Worm (Caenorhabditis elegans) whole organism, L2 larva: Measurements from ENCODE around the gene C14C10.2.
A peak's percentile ranks its signal among the peaks of the same experiment; 100 is the strongest.

Experiments used
- C34F6.9 ChIP-seq: fragments of 150-350 bp; optimal IDR thresholded peaks from 2 replicates; lab custom pipeline; 2014; ENCODE audit warnings: missing biosample characterization, missing genetic modification characterization
- R02D3.7 ChIP-seq: fragments of 150-350 bp; optimal IDR thresholded peaks from 2 replicates; lab custom pipeline; 2014; ENCODE audit warnings: missing biosample characterization, missing genetic modification characterization
- Y55F3AM.14 ChIP-seq: fragments of 200-800 bp; sonication (Bioruptor generic); optimal IDR thresholded peaks from 2 replicates; lab custom pipeline; 2018; ENCODE audit warnings: mild to moderate bottlenecking, missing genetic modification characterization, missing compliant biosample characterization
- ZK546.5 ChIP-seq: sonication (generic microtip); optimal IDR thresholded peaks from 2 replicates; lab custom pipeline; 2017; ENCODE audit warnings: missing biosample characterization, missing genetic modification characterization
- aly-2 ChIP-seq: fragments of 150-350 bp; optimal IDR thresholded peaks from 2 replicates; lab custom pipeline; 2014; ENCODE audit warnings: missing biosample characterization, missing genetic modification characterization
- ama-1 ChIP-seq: fragments of 150-350 bp; optimal IDR thresholded peaks from 2 replicates; lab custom pipeline; 2018; ENCODE audit warnings: inconsistent platforms
- blmp-1 ChIP-seq: sonication (generic microtip); optimal IDR thresholded peaks from 2 replicates; lab custom pipeline; 2017; ENCODE audit warnings: missing genetic modification characterization, mild to moderate bottlenecking, missing compliant biosample characterization, antibody characterized with exemption, moderate library complexity; ENCODE audit not compliant: insufficient read depth
- ceh-16 ChIP-seq: fragments of 150-350 bp; optimal IDR thresholded peaks from 2 replicates; lab custom pipeline; 2014; ENCODE audit warnings: missing biosample characterization, missing genetic modification characterization
- ceh-82 ChIP-seq: fragments of 150-350 bp; optimal IDR thresholded peaks from 2 replicates; lab custom pipeline; 2014; ENCODE audit warnings: missing biosample characterization, missing genetic modification characterization
- crh-2 ChIP-seq: sonication (generic microtip); optimal IDR thresholded peaks from 2 replicates; lab custom pipeline; 2017; ENCODE audit warnings: missing biosample characterization, missing genetic modification characterization
- dmd-4 ChIP-seq: sonication (generic microtip); optimal IDR thresholded peaks from 2 replicates; lab custom pipeline; 2017; ENCODE audit warnings: missing biosample characterization, missing genetic modification characterization
- egl-27 ChIP-seq: sonication (generic microtip); optimal IDR thresholded peaks from 3 replicates; lab custom pipeline; 2017; ENCODE audit warnings: missing biosample characterization, missing genetic modification reagents, missing genetic modification characterization
- elt-3 ChIP-seq: sonication (generic microtip); optimal IDR thresholded peaks from 2 replicates; lab custom pipeline; 2017; ENCODE audit warnings: missing biosample characterization, missing genetic modification characterization
- fos-1 ChIP-seq: fragments of 150-350 bp; optimal IDR thresholded peaks from 2 replicates; lab custom pipeline; 2014; ENCODE audit warnings: missing biosample characterization, missing genetic modification characterization
- gmeb-1 ChIP-seq: fragments of 150-350 bp; optimal IDR thresholded peaks from 2 replicates; lab custom pipeline; 2014; ENCODE audit warnings: missing biosample characterization, missing genetic modification characterization
- lin-13 ChIP-seq: fragments of 150-350 bp; optimal IDR thresholded peaks from 2 replicates; lab custom pipeline; 2014; ENCODE audit warnings: missing biosample characterization, missing genetic modification reagents, missing genetic modification characterization
- lsy-2 ChIP-seq, 2 experiments: fragments of 150-350 bp in 1 of 2; sonication (generic microtip) in 1 of 2; optimal IDR thresholded peaks; 2 replicates each; lab custom pipeline; 2014 to 2017; ENCODE audit warnings: missing biosample characterization in 2 of 2, missing genetic modification characterization in 2 of 2
- mab-5 ChIP-seq: fragments of 150-350 bp; optimal IDR thresholded peaks from 2 replicates; lab custom pipeline; 2014; ENCODE audit warnings: missing biosample characterization, missing genetic modification characterization
- mdl-1 ChIP-seq, 2 experiments: fragments of 150-350 bp in 1 of 2; sonication (generic microtip) in 1 of 2; optimal IDR thresholded peaks; 2 replicates each; lab custom pipeline; 2017; ENCODE audit warnings: missing biosample characterization in 2 of 2, missing genetic modification characterization in 2 of 2
- nhr-10 ChIP-seq: sonication (generic microtip); optimal IDR thresholded peaks from 2 replicates; lab custom pipeline; 2017; ENCODE audit warnings: missing biosample characterization, missing genetic modification characterization
- nhr-11 ChIP-seq: fragments of 150-350 bp; optimal IDR thresholded peaks from 2 replicates; lab custom pipeline; 2014; ENCODE audit warnings: missing biosample characterization, missing genetic modification characterization
- nhr-12 ChIP-seq: fragments of 150-350 bp; optimal IDR thresholded peaks from 2 replicates; lab custom pipeline; 2014; ENCODE audit warnings: missing biosample characterization, missing genetic modification characterization
- nhr-129 ChIP-seq: fragments of 150-350 bp; optimal IDR thresholded peaks from 2 replicates; lab custom pipeline; 2014; ENCODE audit warnings: missing biosample characterization, missing genetic modification characterization
- nhr-21 ChIP-seq: fragments of 150-350 bp; optimal IDR thresholded peaks from 2 replicates; lab custom pipeline; 2014; ENCODE audit warnings: missing biosample characterization, missing genetic modification characterization
- nhr-23 ChIP-seq: fragments of 150-350 bp; optimal IDR thresholded peaks from 2 replicates; lab custom pipeline; 2014; ENCODE audit warnings: missing biosample characterization, missing genetic modification reagents, missing genetic modification characterization
- nhr-237 ChIP-seq: fragments of 150-350 bp; optimal IDR thresholded peaks from 2 replicates; lab custom pipeline; 2014; ENCODE audit warnings: missing biosample characterization, missing genetic modification characterization
- nhr-77 ChIP-seq: fragments of 150-350 bp; optimal IDR thresholded peaks from 2 replicates; lab custom pipeline; 2014; ENCODE audit warnings: missing biosample characterization, missing genetic modification characterization
- peb-1 ChIP-seq: fragments of 150-350 bp; optimal IDR thresholded peaks from 2 replicates; lab custom pipeline; 2014; ENCODE audit warnings: missing biosample characterization, missing genetic modification characterization
- skn-1 ChIP-seq: sonication (generic microtip); optimal IDR thresholded peaks from 2 replicates; lab custom pipeline; 2017; ENCODE audit warnings: missing biosample characterization, missing genetic modification characterization
- sma-3 ChIP-seq: sonication (generic microtip); optimal IDR thresholded peaks from 2 replicates; lab custom pipeline; 2016; ENCODE audit warnings: missing genetic modification reagents, missing genetic modification characterization, missing compliant biosample characterization
- sma-9 ChIP-seq, 2 experiments: fragments of 150-350 bp in 1 of 2; sonication (generic microtip) in 1 of 2; optimal IDR thresholded peaks; 2 replicates each; lab custom pipeline; 2014 to 2016; ENCODE audit warnings: missing genetic modification characterization in 2 of 2, mild to moderate bottlenecking in 1 of 2, missing biosample characterization in 1 of 2, missing compliant biosample characterization in 1 of 2, missing genetic modification reagents in 1 of 2, moderate library complexity in 1 of 2
- unc-39 ChIP-seq: fragments of 150-350 bp; optimal IDR thresholded peaks from 2 replicates; lab custom pipeline; 2014; ENCODE audit warnings: missing biosample characterization, missing genetic modification characterization
- unc-62 ChIP-seq: fragments of 150-350 bp; optimal IDR thresholded peaks from 2 replicates; lab custom pipeline; 2014; ENCODE audit warnings: missing biosample characterization, missing genetic modification reagents, missing genetic modification characterization
- zag-1 ChIP-seq: fragments of 150-350 bp; optimal IDR thresholded peaks from 2 replicates; lab custom pipeline; 2014; ENCODE audit warnings: missing biosample characterization, missing genetic modification characterization
- ztf-1 ChIP-seq: fragments of 200-800 bp; sonication (Bioruptor generic); conservative IDR thresholded peaks from 2 replicates; pipeline ENCODE4 v1.3.6; 2022; ENCODE audit warnings: missing genetic modification characterization, missing compliant biosample characterization
- ztf-11 ChIP-seq: sonication (generic microtip); optimal IDR thresholded peaks from 2 replicates; lab custom pipeline; 2017; ENCODE audit warnings: missing biosample characterization, missing genetic modification characterization
- ztf-4 ChIP-seq: fragments of 150-350 bp; optimal IDR thresholded peaks from 2 replicates; lab custom pipeline; 2014; ENCODE audit warnings: missing biosample characterization, missing genetic modification characterization

The C14C10.2 gene

ce11 chrV:12635218-12635617 is 42.9 kb upstream of the C14C10.2 start:
- TF ChIP-seq ztf-11 (tag; lab: Kevin White, UChicago), result no peak
- peak; percentile 4 for TF ChIP-seq ztf-4 (tag; lab: Kevin White, UChicago)
- no peak for TF ChIP-seq lin-13
- no peak for TF ChIP-seq zag-1
- TF ChIP-seq C34F6.9, result peak; percentile 63
- TF ChIP-seq fos-1, result peak; percentile 15
- TF ChIP-seq crh-2 (tag; lab: Kevin White, UChicago), result peak; percentile 42
- no peak for TF ChIP-seq nhr-23 (tag; lab: Kevin White, UChicago)
- no peak for TF ChIP-seq nhr-77 (tag; lab: Kevin White, UChicago)
- peak in 1 of 2 experiments; percentile 27 for TF ChIP-seq mdl-1 (tag; optimal IDR thresholded peaks at IDR 0.05; lab: Kevin White, UChicago)
- TF ChIP-seq sma-3, result peak; percentile 92
- TF ChIP-seq gmeb-1 (tag; lab: Kevin White, UChicago), result peak; percentile 72
- TF ChIP-seq sma-9 (GFP tag; optimal IDR thresholded peaks at IDR 0.05; lab: Kevin White, UChicago), result peak; percentile 91
- TF ChIP-seq sma-9 (tag; optimal IDR thresholded peaks at IDR 0.05; lab: Kevin White, UChicago), result no peak
- peak; percentile 83 for TF ChIP-seq nhr-129 (tag; lab: Kevin White, UChicago)
- no peak for TF ChIP-seq unc-39
- TF ChIP-seq nhr-10, result no peak
- TF ChIP-seq nhr-21 (tag; lab: Kevin White, UChicago), result peak; percentile 22

DNA sequence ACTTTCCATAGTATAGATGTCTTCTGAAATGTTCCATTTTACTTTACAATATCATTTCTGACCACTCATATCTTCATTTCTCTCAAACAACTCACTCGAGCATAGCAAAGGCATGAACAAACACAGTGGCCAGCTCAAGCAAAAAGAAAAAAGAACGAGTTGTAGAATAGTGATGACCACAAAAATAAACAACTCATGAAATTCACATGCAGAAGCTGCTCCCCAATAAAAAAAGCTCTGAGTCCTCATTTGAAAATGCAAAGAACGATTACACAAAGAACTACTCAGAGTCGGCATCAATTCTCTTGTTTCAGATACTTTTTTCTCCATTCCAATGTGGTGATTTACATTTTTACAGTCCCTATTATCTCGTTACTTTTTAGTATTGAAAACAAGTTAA is 42.5 kb upstream of the C14C10.2 start:
- TF ChIP-seq ztf-1 (GFP tag; lab: Robert Waterston, UW) (no peak), R02D3.7 (tag; lab: Kevin White, UChicago) (no peak), sma-9 (GFP tag; optimal IDR thresholded peaks at IDR 0.05; lab: Kevin White, UChicago) (peak; percentile 55), sma-9 (tag; optimal IDR thresholded peaks at IDR 0.05; lab: Kevin White, UChicago) (no peak), dmd-4 (tag; lab: Kevin White, UChicago) (no peak), nhr-12 (tag; lab: Kevin White, UChicago) (no peak), ceh-82 (tag; lab: Kevin White, UChicago) (no peak), elt-3 (tag; lab: Kevin White, UChicago) (no peak)
- TF ChIP-seq, all 48 proteins: peak for 1

- TF ChIP-seq nhr-12 (tag; lab: Kevin White, UChicago), result no peak
- TF ChIP-seq egl-27 (tag; lab: Kevin White, UChicago), result no peak
- TF ChIP-seq aly-2 (tag; lab: Kevin White, UChicago), result no peak
- no peak for TF ChIP-seq ZK546.5 (tag; lab: Kevin White, UChicago)
- TF ChIP-seq skn-1 (tag; lab: Kevin White, UChicago), result no peak
- no peak for TF ChIP-seq blmp-1 (tag; lab: Kevin White, UChicago)
- no peak for TF ChIP-seq ceh-16 (tag; lab: Kevin White, UChicago)
- no peak for TF ChIP-seq fos-1
- TF ChIP-seq, all 48 proteins: peak for 0
Observed at ce11 chrV:12634050-12634449, 41.8 kb upstream of the C14C10.2 start.

DNA sequence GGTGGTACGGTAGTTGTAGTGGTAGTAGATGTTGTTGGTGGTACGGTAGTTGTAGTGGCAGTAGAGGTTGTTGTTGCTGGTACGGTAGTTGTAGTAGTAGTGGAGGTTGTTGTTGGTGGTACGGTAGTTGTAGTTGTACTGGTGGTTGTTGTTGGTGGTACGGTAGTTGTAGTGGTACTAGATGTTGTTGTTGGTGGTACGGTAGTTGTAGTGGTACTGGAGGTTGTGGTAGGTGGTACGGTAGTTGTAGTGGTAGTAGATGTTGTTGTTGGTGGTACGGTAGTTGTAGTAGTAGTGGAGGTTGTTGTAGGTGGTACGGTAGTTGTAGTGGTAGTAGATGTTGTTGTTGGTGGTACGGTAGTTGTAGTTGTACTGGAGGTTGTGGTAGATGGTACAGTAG is 40.8 kb upstream of the C14C10.2 start:
- TF ChIP-seq ceh-82 (tag; lab: Kevin White, UChicago) (no peak), nhr-237 (no peak), crh-2 (tag; lab: Kevin White, UChicago) (no peak), nhr-11 (tag; lab: Kevin White, UChicago) (no peak), aly-2 (tag; lab: Kevin White, UChicago) (no peak), sma-9 (GFP tag; optimal IDR thresholded peaks at IDR 0.05; lab: Kevin White, UChicago) (no peak), sma-9 (tag; optimal IDR thresholded peaks at IDR 0.05; lab: Kevin White, UChicago) (no peak), ama-1 (lab: Kevin White, UChicago) (no peak), nhr-12 (tag; lab: Kevin White, UChicago) (no peak), unc-62 (GFP tag; lab: Kevin White, UChicago) (no peak), mdl-1 (tag; optimal IDR thresholded peaks at IDR 0.05; lab: Kevin White, UChicago) (no peak), peb-1 (tag; lab: Kevin White, UChicago) (no peak)

- TF ChIP-seq Y55F3AM.14 (GFP tag; lab: Kevin White, UChicago) (no peak), mdl-1 (tag; optimal IDR thresholded peaks at IDR 0.05; lab: Kevin White, UChicago) (no peak), lsy-2 (tag; optimal IDR thresholded peaks at IDR 0.05; lab: Kevin White, UChicago) (no peak), dmd-4 (tag; lab: Kevin White, UChicago) (no peak), mab-5 (tag; lab: Kevin White, UChicago) (no peak), ZK546.5 (tag; lab: Kevin White, UChicago) (no peak), nhr-11 (tag; lab: Kevin White, UChicago) (no peak)
Observed at ce11 chrV:12632048-12632447, 39.8 kb upstream of the C14C10.2 start, which contains the start of gene srx-113. srx-113 (minus strand) TSS chrV:12632148.
